Fruit fly (Drosophila melanogaster) whole organism, prepupa: ENCODE data around the gene CG31675.

Experiments used
- Blimp-1 ChIP-seq: fragments of 200-800 bp; sonication (Bioruptor generic); optimal IDR thresholded peaks from 3 replicates; lab custom pipeline; 2017; ENCODE audit warnings: missing biosample characterization, missing genetic modification characterization, mild to moderate bottlenecking, moderate library complexity, missing genetic modification reagents
- CG10631 ChIP-seq: fragments of 200-800 bp; sonication (Bioruptor generic); optimal IDR thresholded peaks from 2 replicates; lab custom pipeline; 2016; ENCODE audit warnings: missing biosample characterization, missing genetic modification characterization
- CG10669 ChIP-seq: fragments of 200-800 bp; sonication (Bioruptor generic); optimal IDR thresholded peaks from 3 replicates; lab custom pipeline; 2018; ENCODE audit warnings: missing biosample characterization, mild to moderate bottlenecking, missing genetic modification characterization, moderate library complexity
- CG11294 ChIP-seq: fragments of 200-800 bp; sonication (Bioruptor generic); IDR thresholded peaks from 2 replicates; pipeline ENCODE4 v1.3.6; 2022; ENCODE audit warnings: missing biosample characterization, missing genetic modification characterization
- CG11762 ChIP-seq: fragments of 200-800 bp; sonication (Bioruptor generic); optimal IDR thresholded peaks from 3 replicates; lab custom pipeline; 2016; ENCODE audit warnings: missing biosample characterization, missing genetic modification characterization; ENCODE audit not compliant: insufficient read depth
- CG15336 ChIP-seq: fragments of 200-800 bp; sonication (Bioruptor generic); IDR thresholded peaks from 2 replicates; pipeline ENCODE4 v1.3.6; 2022; ENCODE audit warnings: missing biosample characterization, missing genetic modification characterization
- CG1621 ChIP-seq: fragments of 200-800 bp; sonication (Bioruptor generic); optimal IDR thresholded peaks from 3 replicates; lab custom pipeline; 2018; ENCODE audit warnings: missing biosample characterization, mild to moderate bottlenecking, missing genetic modification characterization
- CG3032 ChIP-seq: fragments of 200-800 bp; optimal IDR thresholded peaks from 2 replicates; lab custom pipeline; 2019; ENCODE audit warnings: missing biosample characterization, mild to moderate bottlenecking, missing genetic modification characterization, moderate library complexity
- CG32006 ChIP-seq: fragments of 200-800 bp; sonication (Bioruptor generic); optimal IDR thresholded peaks from 3 replicates; lab custom pipeline; 2017; ENCODE audit warnings: missing biosample characterization, mild to moderate bottlenecking, missing genetic modification characterization
- CG34406 ChIP-seq: fragments of 200-800 bp; sonication (Bioruptor generic); optimal IDR thresholded peaks from 3 replicates; lab custom pipeline; 2016; ENCODE audit warnings: missing biosample characterization, missing genetic modification characterization
- CG3919 ChIP-seq: fragments of 200-800 bp; sonication (Bioruptor generic); optimal IDR thresholded peaks from 3 replicates; lab custom pipeline; 2016; ENCODE audit warnings: missing biosample characterization, missing genetic modification characterization
- CG4318 ChIP-seq: fragments of 200-800 bp; sonication (Bioruptor generic); optimal IDR thresholded peaks from 3 replicates; lab custom pipeline; 2017; ENCODE audit warnings: missing biosample characterization, mild to moderate bottlenecking, missing genetic modification characterization
- CG6163 ChIP-seq: fragments of 200-800 bp; sonication (Bioruptor generic); IDR thresholded peaks from 3 replicates; pipeline ENCODE4 v1.3.6; 2022; ENCODE audit warnings: missing biosample characterization, missing genetic modification characterization
- CG6276 ChIP-seq: fragments of 200-800 bp; sonication (Bioruptor generic); optimal IDR thresholded peaks from 2 replicates; lab custom pipeline; 2017; ENCODE audit warnings: missing biosample characterization, mild to moderate bottlenecking, missing genetic modification characterization
- CG6792 ChIP-seq: fragments of 200-800 bp; sonication (Bioruptor generic); optimal IDR thresholded peaks from 3 replicates; lab custom pipeline; 2016; ENCODE audit warnings: missing biosample characterization, missing genetic modification characterization
- CG6808 ChIP-seq: fragments of 200-800 bp; sonication (Bioruptor generic); optimal IDR thresholded peaks from 3 replicates; lab custom pipeline; 2017; ENCODE audit warnings: missing biosample characterization, missing genetic modification characterization, mild to moderate bottlenecking, moderate library complexity, missing genetic modification reagents
- CG6854 ChIP-seq: fragments of 200-800 bp; sonication (Bioruptor generic); optimal IDR thresholded peaks from 2 replicates; lab custom pipeline; 2017; ENCODE audit warnings: missing biosample characterization, mild to moderate bottlenecking, missing genetic modification characterization
- CG7368 ChIP-seq: fragments of 200-800 bp; sonication (Bioruptor generic); optimal IDR thresholded peaks from 3 replicates; lab custom pipeline; 2016; ENCODE audit warnings: missing biosample characterization, missing genetic modification characterization
- CG8119 ChIP-seq: fragments of 200-800 bp; sonication (Bioruptor generic); IDR thresholded peaks from 3 replicates; pipeline ENCODE4 v1.3.6; 2022; ENCODE audit warnings: missing biosample characterization, missing genetic modification characterization
- CG8319 ChIP-seq: fragments of 200-800 bp; sonication (Bioruptor generic); optimal IDR thresholded peaks from 3 replicates; lab custom pipeline; 2016; ENCODE audit warnings: missing biosample characterization, missing genetic modification characterization
- CG8632 ChIP-seq: fragments of 200-800 bp; sonication (Bioruptor generic); optimal IDR thresholded peaks from 3 replicates; lab custom pipeline; 2016; ENCODE audit warnings: missing biosample characterization, missing genetic modification characterization
- CG9139 ChIP-seq: fragments of 200-800 bp; sonication (Bioruptor generic); optimal IDR thresholded peaks from 3 replicates; lab custom pipeline; 2017; ENCODE audit warnings: missing biosample characterization, mild to moderate bottlenecking, missing genetic modification characterization
- Eip78C ChIP-seq: fragments of 200-800 bp; sonication (Bioruptor generic); peaks from one replicate; lab custom pipeline; 2016; ENCODE audit warnings: missing biosample characterization, missing genetic modification characterization
- Eip93F ChIP-seq: fragments of 200-800 bp; sonication (Bioruptor generic); optimal IDR thresholded peaks from 2 replicates; lab custom pipeline; 2016; ENCODE audit warnings: missing biosample characterization, mild to moderate bottlenecking, missing genetic modification characterization
- Ets21C ChIP-seq: fragments of 200-800 bp; sonication (Bioruptor generic); optimal IDR thresholded peaks from 3 replicates; lab custom pipeline; 2016; ENCODE audit warnings: missing biosample characterization, missing genetic modification characterization
- Ets96B ChIP-seq: fragments of 200-800 bp; optimal IDR thresholded peaks from 2 replicates; lab custom pipeline; 2019; ENCODE audit warnings: missing biosample characterization, mild to moderate bottlenecking, missing genetic modification characterization, moderate library complexity
- Gug ChIP-seq: fragments of 200-800 bp; sonication (Bioruptor generic); IDR thresholded peaks from 2 replicates; pipeline ENCODE4 v1.3.6; 2022; ENCODE audit warnings: missing biosample characterization, missing genetic modification characterization
- Hr38 ChIP-seq: sonication (Bioruptor generic); optimal IDR thresholded peaks from 2 replicates; lab custom pipeline; 2016; ENCODE audit warnings: missing biosample characterization, missing genetic modification characterization
- Hr39 ChIP-seq: fragments of 200-800 bp; sonication (Bioruptor generic); optimal IDR thresholded peaks from 2 replicates; lab custom pipeline; 2016; ENCODE audit warnings: missing biosample characterization, missing genetic modification characterization
- Hr4 ChIP-seq: fragments of 200-800 bp; sonication (Bioruptor generic); optimal IDR thresholded peaks from 3 replicates; lab custom pipeline; 2016; ENCODE audit warnings: missing biosample characterization, missing genetic modification characterization
- Smox ChIP-seq: fragments of 200-800 bp; sonication (Bioruptor generic); optimal IDR thresholded peaks from 3 replicates; lab custom pipeline; 2016; ENCODE audit warnings: missing biosample characterization, missing genetic modification characterization
- Sox102F ChIP-seq: fragments of 200-800 bp; sonication (Bioruptor generic); optimal IDR thresholded peaks from 2 replicates; lab custom pipeline; 2016; ENCODE audit warnings: missing biosample characterization, mild to moderate bottlenecking, missing genetic modification characterization
- Sox14 ChIP-seq: fragments of 200-800 bp; sonication (Bioruptor generic); optimal IDR thresholded peaks from 3 replicates; lab custom pipeline; 2016; ENCODE audit warnings: missing biosample characterization, missing genetic modification characterization
- Sox15 ChIP-seq: fragments of 200-800 bp; sonication (Bioruptor generic); optimal IDR thresholded peaks from 3 replicates; lab custom pipeline; 2016; ENCODE audit warnings: missing biosample characterization, missing genetic modification characterization
- achi ChIP-seq: fragments of 200-800 bp; sonication (Bioruptor generic); optimal IDR thresholded peaks from 3 replicates; lab custom pipeline; 2016; ENCODE audit warnings: missing biosample characterization, missing genetic modification characterization
- acj6 ChIP-seq: fragments of 200-800 bp; sonication (Bioruptor generic); optimal IDR thresholded peaks from 3 replicates; lab custom pipeline; 2016; ENCODE audit warnings: missing biosample characterization, missing genetic modification characterization
- cyc ChIP-seq: fragments of 200-800 bp; sonication (Bioruptor generic); optimal IDR thresholded peaks from 3 replicates; lab custom pipeline; 2016; ENCODE audit warnings: missing biosample characterization, missing genetic modification characterization
- eg ChIP-seq: fragments of 200-800 bp; sonication (Bioruptor generic); IDR thresholded peaks from 3 replicates; pipeline ENCODE4 v1.3.6; 2022; ENCODE audit warnings: missing biosample characterization, missing genetic modification characterization
- esn ChIP-seq: fragments of 200-800 bp; sonication (Bioruptor generic); optimal IDR thresholded peaks from 2 replicates; lab custom pipeline; 2016; ENCODE audit warnings: missing biosample characterization, mild to moderate bottlenecking, missing genetic modification characterization, moderate library complexity
- fd85E ChIP-seq: fragments of 200-800 bp; sonication (Bioruptor generic); optimal IDR thresholded peaks from 3 replicates; lab custom pipeline; 2016; ENCODE audit warnings: missing biosample characterization, missing genetic modification characterization
- fkh ChIP-seq: fragments of 200-800 bp; sonication (Bioruptor generic); optimal IDR thresholded peaks from 3 replicates; lab custom pipeline; 2017; ENCODE audit warnings: missing biosample characterization, mild to moderate bottlenecking, missing genetic modification characterization, moderate library complexity
- lz ChIP-seq: fragments of 200-800 bp; sonication (Bioruptor generic); optimal IDR thresholded peaks from 3 replicates; lab custom pipeline; 2016; ENCODE audit warnings: missing biosample characterization, missing genetic modification characterization
- net ChIP-seq: fragments of 200-800 bp; sonication (Bioruptor generic); optimal IDR thresholded peaks from 3 replicates; lab custom pipeline; 2016; ENCODE audit warnings: missing biosample characterization, missing genetic modification characterization
- salr ChIP-seq, 2 experiments: fragments of 200-800 bp; sonication (Bioruptor generic); optimal IDR thresholded peaks; 3 replicates each; lab custom pipeline; 2016 to 2018; ENCODE audit warnings: missing biosample characterization in 2 of 2, missing genetic modification characterization in 2 of 2, mild to moderate bottlenecking in 1 of 2
- spab ChIP-seq: fragments of 200-800 bp; sonication (Bioruptor generic); optimal IDR thresholded peaks from 2 replicates; lab custom pipeline; 2017; ENCODE audit warnings: missing biosample characterization, mild to moderate bottlenecking, missing genetic modification characterization, missing genetic modification reagents
- ss ChIP-seq, 2 experiments: fragments of 200-800 bp; sonication (Bioruptor generic); optimal IDR thresholded peaks; 2 replicates in 1 of 2; 3 replicates in 1 of 2; lab custom pipeline; 2017 to 2018; ENCODE audit warnings: mild to moderate bottlenecking in 2 of 2, missing biosample characterization in 2 of 2, missing genetic modification characterization in 2 of 2, moderate library complexity in 1 of 2
- topi ChIP-seq: fragments of 200-800 bp; sonication (Bioruptor generic); optimal IDR thresholded peaks from 3 replicates; lab custom pipeline; 2016; ENCODE audit warnings: missing biosample characterization, missing genetic modification characterization
- vri ChIP-seq: fragments of 200-800 bp; sonication (Bioruptor generic); optimal IDR thresholded peaks from 3 replicates; lab custom pipeline; 2016; ENCODE audit warnings: missing biosample characterization, mild to moderate bottlenecking, missing genetic modification characterization

CG31675 gene

dm6 chr2L:20879567-20880141, 12.1 kb downstream of the CG31675 start:
- TF ChIP-seq ss (GFP tag; optimal IDR thresholded peaks at IDR 0.05; lab: Kevin White, UChicago) (no peak), CG11294 (GFP tag; lab: Robert Waterston, UW) (no peak), salr (GFP tag; optimal IDR thresholded peaks at IDR 0.05; lab: Kevin White, UChicago) (no peak), Sox14 (GFP tag; lab: Kevin White, UChicago) (no peak), Sox102F (GFP tag; lab: Kevin White, UChicago) (no peak), CG7368 (GFP tag; lab: Kevin White, UChicago) (no peak), Eip78C (peak; percentile 11), CG10669 (no peak), Ets21C (GFP tag; lab: Kevin White, UChicago) (no peak), CG3032 (tag; lab: Kevin White, UChicago) (no peak), CG6276 (GFP tag; lab: Kevin White, UChicago) (peak; percentile 0), CG1621 (tag; lab: Kevin White, UChicago) (no peak), CG4318 (no peak)

dm6 chr2L:20880476-20880875, 12.9 kb downstream of the CG31675 start:
- TF ChIP-seq CG10669 (no peak), vri (peak; percentile 27), Sox102F (GFP tag; lab: Kevin White, UChicago) (peak; percentile 59), CG6163 (no peak), acj6 (GFP tag; lab: Kevin White, UChicago) (peak; percentile 19), fd85E (GFP tag; lab: Kevin White, UChicago) (no peak), lz (GFP tag; lab: Kevin White, UChicago) (peak; percentile 47), CG4318 (no peak), ss (GFP tag; optimal IDR thresholded peaks at IDR 0.05; lab: Kevin White, UChicago) (no peak), topi (peak; percentile 43), Smox (no peak), CG8319 (GFP tag; lab: Kevin White, UChicago) (peak; percentile 32), CG8119 (GFP tag; lab: Robert Waterston, UW) (no peak), CG10631 (GFP tag; lab: Kevin White, UChicago) (no peak), CG11762 (GFP tag; lab: Kevin White, UChicago) (no peak), Ets21C (GFP tag; lab: Kevin White, UChicago) (peak; percentile 16), eg (GFP tag; lab: Robert Waterston, UW) (no peak), Ets96B (tag; lab: Kevin White, UChicago) (no peak), CG6276 (GFP tag; lab: Kevin White, UChicago) (no peak), esn (GFP tag; lab: Kevin White, UChicago) (peak; percentile 69), Eip78C (peak; percentile 70), CG9139 (GFP tag; lab: Kevin White, UChicago) (no peak), net (peak; percentile 0), fkh (no peak), CG3919 (GFP tag; lab: Kevin White, UChicago) (peak; percentile 14), Eip93F (GFP tag; lab: Kevin White, UChicago) (no peak), CG7368 (GFP tag; lab: Kevin White, UChicago) (peak; percentile 5), CG6854 (GFP tag; lab: Kevin White, UChicago) (no peak), CG6792 (peak; percentile 26), CG1621 (tag; lab: Kevin White, UChicago) (no peak), Gug (GFP tag; lab: Robert Waterston, UW) (no peak), Blimp-1 (GFP tag; lab: Kevin White, UChicago) (no peak), Sox15 (GFP tag; lab: Kevin White, UChicago) (peak; percentile 12), Hr4 (no peak), CG34406 (peak; percentile 25), CG15336 (no peak), Sox14 (GFP tag; lab: Kevin White, UChicago) (peak; percentile 21), Hr39 (GFP tag; lab: Kevin White, UChicago) (peak; percentile 56), Hr38 (GFP tag; lab: Kevin White, UChicago) (no peak), achi (GFP tag; lab: Kevin White, UChicago) (no peak), CG8632 (GFP tag; lab: Kevin White, UChicago) (peak; percentile 31), cyc (GFP tag; lab: Kevin White, UChicago) (peak; percentile 12), CG32006 (GFP tag; lab: Kevin White, UChicago) (no peak), spab (GFP tag; lab: Kevin White, UChicago) (no peak), CG6808 (GFP tag; lab: Kevin White, UChicago) (no peak)
